Fruit fly (Drosophila melanogaster) whole organism, embryonic: ENCODE data around the gene Syx4.
A peak's percentile ranks its signal among the peaks of the same experiment; 100 is the strongest.

Source experiments
- Bteb2 ChIP-seq: fragments of 200-800 bp; sonication (Bioruptor generic); optimal IDR thresholded peaks from 2 replicates; lab custom pipeline; 2016; ENCODE audit warnings: missing biosample characterization, missing genetic modification characterization
- CG1024 ChIP-seq: fragments of 200-800 bp; sonication (Bioruptor generic); IDR thresholded peaks from 2 replicates; pipeline ENCODE4 v1.3.6; 2022; ENCODE audit warnings: missing biosample characterization, missing genetic modification characterization
- CG11504 ChIP-seq: fragments of 200-800 bp; sonication (Bioruptor generic); optimal IDR thresholded peaks from 3 replicates; lab custom pipeline; 2019; ENCODE audit warnings: missing biosample characterization, mild to moderate bottlenecking, missing genetic modification characterization, moderate library complexity
- CG12104 ChIP-seq: fragments of 200-800 bp; sonication (Bioruptor generic); optimal IDR thresholded peaks from 3 replicates; lab custom pipeline; 2016; ENCODE audit warnings: missing biosample characterization, missing genetic modification characterization
- CG12155 ChIP-seq: fragments of 200-800 bp; sonication (Bioruptor generic); optimal IDR thresholded peaks from 3 replicates; lab custom pipeline; 2016; ENCODE audit warnings: missing biosample characterization, missing genetic modification characterization
- CG12236 ChIP-seq: fragments of 200-800 bp; sonication (Bioruptor generic); optimal IDR thresholded peaks from 2 replicates; lab custom pipeline; 2016; ENCODE audit warnings: missing biosample characterization, missing genetic modification characterization
- CG13624 ChIP-seq: fragments of 200-800 bp; sonication (Bioruptor generic); optimal IDR thresholded peaks from 2 replicates; lab custom pipeline; 2016; ENCODE audit warnings: missing biosample characterization, missing genetic modification characterization
- CG15514 ChIP-seq: fragments of 200-800 bp; sonication (Bioruptor generic); optimal IDR thresholded peaks from 3 replicates; lab custom pipeline; 2017; ENCODE audit warnings: missing biosample characterization, missing genetic modification characterization, mild to moderate bottlenecking, moderate library complexity, missing genetic modification reagents
- CG1602 ChIP-seq: fragments of 200-800 bp; sonication (Bioruptor generic); optimal IDR thresholded peaks from 3 replicates; lab custom pipeline; 2016; ENCODE audit warnings: missing biosample characterization, missing genetic modification characterization
- CG31441 ChIP-seq: fragments of 200-800 bp; sonication (Bioruptor generic); IDR thresholded peaks from 2 replicates; pipeline ENCODE4 v1.3.6; 2022; ENCODE audit warnings: missing biosample characterization, missing genetic modification characterization
- CG33213 ChIP-seq: fragments of 200-800 bp; sonication (Bioruptor generic); optimal IDR thresholded peaks from 3 replicates; lab custom pipeline; 2016; ENCODE audit warnings: missing biosample characterization, missing genetic modification characterization
- CG33557 ChIP-seq: fragments of 200-800 bp; sonication (Bioruptor generic); optimal IDR thresholded peaks from 2 replicates; lab custom pipeline; 2019; ENCODE audit warnings: missing biosample characterization, mild to moderate bottlenecking, missing genetic modification characterization, moderate library complexity
- CG34224 ChIP-seq: fragments of 200-800 bp; sonication (Bioruptor generic); IDR thresholded peaks from 3 replicates; pipeline ENCODE4 v1.3.6; 2022; ENCODE audit warnings: missing biosample characterization, missing genetic modification characterization; ENCODE audit not compliant: partially characterized antibody
- CG6272 ChIP-seq: fragments of 200-800 bp; sonication (Bioruptor generic); IDR thresholded peaks from 2 replicates; pipeline ENCODE4 v1.3.6; 2022; ENCODE audit warnings: missing biosample characterization, missing genetic modification characterization
- CG6854 ChIP-seq: fragments of 200-800 bp; sonication (Bioruptor generic); optimal IDR thresholded peaks from 3 replicates; lab custom pipeline; 2017; ENCODE audit warnings: missing biosample characterization, mild to moderate bottlenecking, missing genetic modification characterization
- Camta ChIP-seq: fragments of 200-800 bp; sonication (Bioruptor generic); optimal IDR thresholded peaks from 2 replicates; lab custom pipeline; 2016; ENCODE audit warnings: missing biosample characterization, missing genetic modification characterization
- CoRest ChIP-seq: fragments of 200-800 bp; sonication (Bioruptor generic); optimal IDR thresholded peaks from 3 replicates; lab custom pipeline; 2018; ENCODE audit warnings: missing biosample characterization, mild to moderate bottlenecking, missing genetic modification characterization, moderate library complexity
- Neu2 ChIP-seq: fragments of 200-800 bp; sonication (Bioruptor generic); optimal IDR thresholded peaks from 3 replicates; lab custom pipeline; 2016; ENCODE audit warnings: missing biosample characterization, missing genetic modification characterization, borderline replicate concordance
- Nf-YA ChIP-seq: fragments of 200-800 bp; sonication (Bioruptor generic); IDR thresholded peaks from 2 replicates; pipeline ENCODE4 v1.3.6; 2022; ENCODE audit warnings: missing biosample characterization, missing genetic modification characterization
- Oaz ChIP-seq: fragments of 200-800 bp; sonication (Bioruptor generic); IDR thresholded peaks from 2 replicates; pipeline ENCODE4 v1.3.6; 2022; ENCODE audit warnings: missing biosample characterization, missing genetic modification characterization
- Ptx1 ChIP-seq: fragments of 200-800 bp; sonication (Bioruptor generic); IDR thresholded peaks from 2 replicates; pipeline ENCODE4 v1.3.6; 2022; ENCODE audit warnings: missing biosample characterization, missing genetic modification characterization
- Side ChIP-seq: fragments of 200-800 bp; sonication (Bioruptor generic); optimal IDR thresholded peaks from 2 replicates; lab custom pipeline; 2016; ENCODE audit warnings: missing biosample characterization, missing genetic modification characterization
- az2 ChIP-seq: fragments of 200-800 bp; sonication (Bioruptor generic); optimal IDR thresholded peaks from 3 replicates; lab custom pipeline; 2016; ENCODE audit warnings: missing biosample characterization, missing genetic modification characterization
- chinmo ChIP-seq: fragments of 200-800 bp; sonication (Bioruptor generic); IDR thresholded peaks from 4 replicates; pipeline ENCODE4 v1.3.6; 2022; ENCODE audit warnings: missing biosample characterization, missing genetic modification characterization; ENCODE audit not compliant: partially characterized antibody
- croc ChIP-seq: fragments of 200-800 bp; sonication (Bioruptor generic); conservative IDR thresholded peaks from 3 replicates; pipeline ENCODE4 v1.3.6; 2022; ENCODE audit warnings: missing biosample characterization, missing genetic modification characterization
- ems ChIP-seq: fragments of 200-800 bp; sonication (Bioruptor generic); optimal IDR thresholded peaks from 3 replicates; lab custom pipeline; 2016; ENCODE audit warnings: missing biosample characterization, missing genetic modification characterization
- eve ChIP-seq, 2 experiments: fragments of >200 bp; optimal IDR thresholded peaks; 2 replicates each; lab custom pipeline; 2017; ENCODE audit warnings: missing biosample characterization in 2 of 2, missing genetic modification characterization in 2 of 2
- ewg ChIP-seq: fragments of 200-800 bp; sonication (Bioruptor generic); optimal IDR thresholded peaks from 3 replicates; lab custom pipeline; 2017; ENCODE audit warnings: mild to moderate bottlenecking, missing biosample characterization, missing genetic modification reagents, missing genetic modification characterization
- gfzf ChIP-seq: fragments of 200-800 bp; sonication (Bioruptor generic); optimal IDR thresholded peaks from 2 replicates; lab custom pipeline; 2016; ENCODE audit warnings: missing biosample characterization, mild to moderate bottlenecking, missing genetic modification characterization, moderate library complexity
- grau ChIP-seq: fragments of 200-800 bp; optimal IDR thresholded peaks from 3 replicates; lab custom pipeline; 2019; ENCODE audit warnings: missing biosample characterization, mild to moderate bottlenecking, missing genetic modification characterization, moderate library complexity
- gsb-n ChIP-seq: fragments of 200-800 bp; sonication (Bioruptor generic); optimal IDR thresholded peaks from 3 replicates; lab custom pipeline; 2018; ENCODE audit warnings: missing biosample characterization, mild to moderate bottlenecking, missing genetic modification characterization
- hbn ChIP-seq: fragments of 200-800 bp; sonication (Bioruptor generic); IDR thresholded peaks from 2 replicates; pipeline ENCODE4 v1.3.6; 2022; ENCODE audit warnings: missing biosample characterization, missing genetic modification characterization; ENCODE audit not compliant: partially characterized antibody
- jing ChIP-seq: fragments of 200-800 bp; sonication (Bioruptor generic); optimal IDR thresholded peaks from 2 replicates; lab custom pipeline; 2018; ENCODE audit warnings: missing biosample characterization, mild to moderate bottlenecking, missing genetic modification characterization
- jumu ChIP-seq: fragments of 200-800 bp; sonication (Bioruptor generic); optimal IDR thresholded peaks from 3 replicates; lab custom pipeline; 2016; ENCODE audit warnings: missing biosample characterization, missing genetic modification characterization
- kni ChIP-seq: fragments of 200-800 bp; sonication (Bioruptor generic); optimal IDR thresholded peaks from 3 replicates; lab custom pipeline; 2017; ENCODE audit warnings: mild to moderate bottlenecking, missing biosample characterization, missing genetic modification reagents, missing genetic modification characterization
- nau ChIP-seq: fragments of 200-800 bp; sonication (Bioruptor generic); optimal IDR thresholded peaks from 3 replicates; lab custom pipeline; 2017; ENCODE audit warnings: missing biosample characterization, mild to moderate bottlenecking, missing genetic modification characterization, missing genetic modification reagents
- onecut ChIP-seq: fragments of 200-800 bp; sonication (Bioruptor generic); IDR thresholded peaks from 2 replicates; pipeline ENCODE4 v1.3.6; 2022; ENCODE audit warnings: missing biosample characterization, missing genetic modification characterization
- pan ChIP-seq, 4 experiments: fragments of >200 bp in 3 of 4; fragments of 200-800 bp in 1 of 4; sonication (Bioruptor generic) in 1 of 4; optimal IDR thresholded peaks in 3 of 4; IDR thresholded peaks in 1 of 4; 2 replicates each; pipeline versions ENCODE4 v1.3.6 to Lab custom; 2017 to 2022; ENCODE audit warnings: missing biosample characterization in 2 of 4, missing genetic modification characterization in 2 of 4, mixed read lengths in 1 of 4
- pfk ChIP-seq: fragments of 200-800 bp; sonication (Bioruptor generic); optimal IDR thresholded peaks from 2 replicates; lab custom pipeline; 2018; ENCODE audit warnings: missing biosample characterization, mild to moderate bottlenecking, missing genetic modification characterization, moderate library complexity
- pnt ChIP-seq: fragments of 200-800 bp; sonication (Bioruptor generic); optimal IDR thresholded peaks from 3 replicates; lab custom pipeline; 2016; ENCODE audit warnings: missing biosample characterization, missing genetic modification characterization
- sens ChIP-seq: fragments of 200-800 bp; sonication (Bioruptor generic); peaks from one replicate; lab custom pipeline; 2016; ENCODE audit warnings: missing biosample characterization, missing genetic modification characterization
- slbo ChIP-seq: fragments of 200-800 bp; sonication (Bioruptor generic); IDR thresholded peaks from 2 replicates; pipeline ENCODE4 v1.3.6; 2022; ENCODE audit warnings: missing biosample characterization, missing genetic modification characterization
- vvl ChIP-seq: fragments of 200-800 bp; sonication (Bioruptor generic); IDR thresholded peaks from 2 replicates; pipeline ENCODE4 v1.3.6; 2022; ENCODE audit warnings: missing biosample characterization, missing genetic modification characterization
- wor ChIP-seq: fragments of 200-800 bp; sonication (Bioruptor generic); IDR thresholded peaks from 2 replicates; pipeline ENCODE4 v1.3.6; 2022; ENCODE audit warnings: missing biosample characterization, missing genetic modification characterization

The Syx4 gene

dm6 chrX:2738663-2739062, 5.2 kb downstream of the Syx4 start, which contains the start of gene crm (continued):
- TF ChIP-seq pfk (GFP tag; lab: Kevin White, UChicago) (no peak), jing (GFP tag; lab: Kevin White, UChicago) (no peak), pnt (GFP tag; lab: Kevin White, UChicago) (no peak), ems (GFP tag; lab: Kevin White, UChicago) (no peak), kni (no peak), Nf-YA (GFP tag; lab: Robert Waterston, UW) (no peak), slbo (GFP tag; lab: Robert Waterston, UW) (no peak), gfzf (GFP tag; lab: Kevin White, UChicago) (no peak), chinmo (GFP tag; lab: Robert Waterston, UW) (no peak), nau (GFP tag; lab: Kevin White, UChicago) (no peak), CG1024 (GFP tag; lab: Robert Waterston, UW) (no peak), eve (GFP tag; optimal IDR thresholded peaks at IDR 0.05; lab: Kevin White, UChicago) (no peak), CG6272 (GFP tag; lab: Robert Waterston, UW) (no peak), ewg (no peak), croc (GFP tag; lab: Robert Waterston, UW) (no peak), CG31441 (GFP tag; lab: Robert Waterston, UW) (no peak), CG6854 (GFP tag; lab: Kevin White, UChicago) (no peak), CG11504 (no peak), vvl (GFP tag; lab: Robert Waterston, UW) (peak; percentile 65), CG33213 (GFP tag; lab: Kevin White, UChicago) (no peak), Side (GFP tag; lab: Kevin White, UChicago) (no peak), onecut (no peak), Camta (no peak), pan (optimal IDR thresholded peaks at IDR 0.05; lab: Kevin White, UChicago) (no peak), pan (GFP tag; optimal IDR thresholded peaks at IDR 0.05 in 1 of 2, IDR thresholded peaks at IDR 0.05 in 1 of 2) (no peak), CG12236 (GFP tag; lab: Kevin White, UChicago) (no peak), Oaz (GFP tag; lab: Robert Waterston, UW) (no peak), wor (GFP tag; lab: Robert Waterston, UW) (no peak), CG15514 (peak; percentile 68), Neu2 (GFP tag; lab: Kevin White, UChicago) (no peak), CG13624 (GFP tag; lab: Kevin White, UChicago) (no peak), CG12155 (peak; percentile 8), gsb-n (tag; lab: Kevin White, UChicago) (no peak), sens (GFP tag; lab: Kevin White, UChicago) (no peak), az2 (GFP tag; lab: Kevin White, UChicago) (no peak), hbn (GFP tag; lab: Robert Waterston, UW) (0 out of 2 replicates have a peak, but pooled peaks have one; percentile 13), CG34224 (no peak), CG33557 (no peak), CG1602 (GFP tag; lab: Kevin White, UChicago) (no peak), CG12104 (GFP tag; lab: Kevin White, UChicago) (no peak), jumu (GFP tag; lab: Kevin White, UChicago) (no peak), grau (tag; lab: Kevin White, UChicago) (peak; percentile 5), Bteb2 (no peak), Ptx1 (no peak), CoRest (tag; lab: Kevin White, UChicago) (peak; percentile 9)
- TF ChIP-seq, all 482 proteins: peak for 27
